Worm (Caenorhabditis elegans): Measurements from ENCODE around the gene D1079.1.

D1079.1 gene

DNA sequence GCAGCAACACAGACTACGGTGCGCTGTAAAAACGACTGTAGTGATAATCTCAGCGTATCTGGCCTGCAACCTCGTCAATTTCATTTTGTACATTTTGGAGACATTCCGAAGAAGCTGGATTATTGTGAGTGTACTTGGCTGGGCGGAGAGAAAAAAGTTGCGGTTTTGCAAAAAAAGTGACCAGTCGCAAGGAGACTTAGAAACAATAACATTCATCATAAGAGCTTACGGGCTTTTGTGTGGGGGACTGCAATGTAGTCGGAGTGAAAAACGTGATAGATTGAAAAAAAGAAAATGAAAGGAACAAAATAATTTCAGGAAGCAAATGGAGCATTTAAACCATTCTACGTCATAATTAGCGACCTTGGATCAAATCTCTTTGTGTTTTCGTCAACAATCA lies 5.5 kb downstream of the D1079.1 start:
- TF ChIP-seq ets-4 (tag; optimal IDR thresholded peaks at IDR 0.05) (no peak), ceh-14 (tag; optimal IDR thresholded peaks at IDR 0.05) (no peak), C08G9.2 (tag; optimal IDR thresholded peaks at IDR 0.05) (no peak), hlh-8 (tag; optimal IDR thresholded peaks at IDR 0.05) (no peak), ceh-31 (tag; optimal IDR thresholded peaks at IDR 0.05) (no peak), F13H6.1 (tag; optimal IDR thresholded peaks at IDR 0.05) (no peak), pqm-1 (tag; optimal IDR thresholded peaks at IDR 0.05) (no peak), elt-2 (tag; optimal IDR thresholded peaks at IDR 0.05) (no peak)

DNA sequence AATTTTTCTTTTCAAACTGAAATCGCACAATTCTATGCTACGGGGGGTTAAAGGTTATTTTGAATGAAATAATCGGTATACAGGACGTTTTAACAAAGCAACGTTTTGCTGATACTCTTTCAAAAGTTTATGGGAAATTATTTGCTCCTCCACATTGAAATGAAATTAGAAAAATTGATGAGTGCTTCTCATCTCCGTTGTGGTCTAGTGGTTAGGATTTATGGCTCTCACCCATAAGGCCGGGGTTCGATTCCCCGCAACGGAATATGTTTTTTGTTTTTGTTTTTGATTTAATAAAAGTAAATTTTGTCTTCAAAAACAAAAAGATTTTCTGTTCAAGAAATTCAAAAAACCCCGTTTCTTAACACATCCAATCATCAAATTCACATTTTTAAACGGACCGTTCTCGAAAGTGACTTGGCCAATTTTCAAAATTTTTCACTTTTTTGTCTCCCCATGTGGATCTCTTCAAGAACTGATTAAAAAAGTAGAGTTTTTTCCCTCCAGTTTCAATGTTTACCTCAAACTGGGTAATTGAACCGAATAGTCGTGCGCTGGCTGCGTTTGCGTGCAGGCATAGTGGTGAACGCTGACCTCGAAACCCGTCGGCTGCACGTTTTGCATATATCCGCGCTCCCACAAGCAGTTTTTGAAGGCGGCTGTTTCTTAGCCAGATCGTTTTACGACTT lies 6.8 kb downstream of the D1079.1 start:
- TF ChIP-seq madf-2 (tag; optimal IDR thresholded peaks at IDR 0.05) (no peak), gmeb-2 (tag; optimal IDR thresholded peaks at IDR 0.05) (no peak), C38D4.7 (GFP tag; optimal IDR thresholded peaks at IDR 0.05) (no peak), pat-9 (tag; optimal IDR thresholded peaks at IDR 0.05) (no peak), sox-4 (tag; optimal IDR thresholded peaks at IDR 0.05) (no peak), eyg-1 (tag; optimal IDR thresholded peaks at IDR 0.05) (no peak), che-1 (tag; optimal IDR thresholded peaks at IDR 0.05) (no peak), ceh-31 (tag; optimal IDR thresholded peaks at IDR 0.05) (no peak), ceh-34 (tag; optimal IDR thresholded peaks at IDR 0.05) (no peak), ets-4 (tag; optimal IDR thresholded peaks at IDR 0.05) (no peak), sox-2 (GFP tag; IDR thresholded peaks at IDR 0.05) (no peak), pqm-1 (tag; optimal IDR thresholded peaks at IDR 0.05) (no peak), ttx-3 (tag; optimal IDR thresholded peaks at IDR 0.05) (no peak), unc-86 (tag; optimal IDR thresholded peaks at IDR 0.05) (no peak), nhr-11 (tag; optimal IDR thresholded peaks at IDR 0.05) (no peak), ceh-2 (tag; optimal IDR thresholded peaks at IDR 0.05) (no peak), hlh-8 (tag; optimal IDR thresholded peaks at IDR 0.05) (no peak)

DNA sequence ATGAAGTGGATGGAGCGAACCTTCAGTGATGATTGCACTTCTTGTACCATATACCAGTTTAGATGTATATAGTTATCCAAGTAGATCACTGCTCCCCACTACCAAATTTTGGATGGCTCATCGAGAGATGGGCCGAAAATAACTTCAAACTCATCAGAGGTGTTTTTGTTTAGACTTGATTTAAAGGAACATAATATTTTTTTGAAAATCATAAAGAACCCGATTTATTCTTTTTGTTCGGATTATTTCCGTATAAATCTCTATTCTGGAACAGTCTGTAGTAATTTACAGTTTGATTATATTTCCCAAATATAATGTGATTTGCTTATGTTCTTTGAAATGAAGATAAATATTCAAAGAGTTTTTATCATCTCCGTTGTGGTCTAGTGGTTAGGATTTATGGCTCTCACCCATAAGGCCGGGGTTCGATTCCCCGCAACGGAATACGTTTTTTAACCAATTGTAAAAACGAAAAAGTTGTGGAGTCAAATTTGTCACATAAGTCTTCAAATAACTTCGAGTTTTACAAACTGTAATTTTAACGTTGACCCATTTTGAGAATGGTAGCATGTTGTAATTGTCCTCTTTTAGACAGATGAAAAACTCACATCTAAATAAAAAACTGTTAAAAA lies 7.4 kb downstream of the D1079.1 start:
- TF ChIP-seq tbx-7 (tag; optimal IDR thresholded peaks at IDR 0.05) = no peak
- no peak for TF ChIP-seq elt-2 (tag; optimal IDR thresholded peaks at IDR 0.05)
- TF ChIP-seq hlh-8 (tag; optimal IDR thresholded peaks at IDR 0.05) = no peak
- TF ChIP-seq hlh-13 (GFP tag; optimal IDR thresholded peaks at IDR 0.05) = no peak
- no peak for TF ChIP-seq ahr-1 (tag; optimal IDR thresholded peaks at IDR 0.05)
- TF ChIP-seq Y22D7AL.16 (tag; optimal IDR thresholded peaks at IDR 0.05) = no peak

ce11 chrX:4413206-4413605 lies 10.3 kb downstream of the D1079.1 start:
- no peak for TF ChIP-seq syd-9 (tag; optimal IDR thresholded peaks at IDR 0.05)
- TF ChIP-seq gmeb-2 (tag; optimal IDR thresholded peaks at IDR 0.05) = no peak
- TF ChIP-seq C08G9.2 (tag; optimal IDR thresholded peaks at IDR 0.05) = no peak
- no peak for TF ChIP-seq ceh-19 (GFP tag; optimal IDR thresholded peaks at IDR 0.05)
- TF ChIP-seq C38D4.7 (GFP tag; optimal IDR thresholded peaks at IDR 0.05) = no peak
- TF ChIP-seq ceh-9 (tag; optimal IDR thresholded peaks at IDR 0.05) = no peak
- TF ChIP-seq npax-4 (tag; optimal IDR thresholded peaks at IDR 0.05) = no peak
- no peak for TF ChIP-seq sdc-2 (tag; optimal IDR thresholded peaks at IDR 0.05)
- TF ChIP-seq odd-2 (tag; optimal IDR thresholded peaks at IDR 0.05) = no peak
- no peak for TF ChIP-seq hlh-15 (tag; optimal IDR thresholded peaks at IDR 0.05)
- no peak for TF ChIP-seq che-1 (tag; optimal IDR thresholded peaks at IDR 0.05)
- TF ChIP-seq K09A11.1 (tag; optimal IDR thresholded peaks at IDR 0.05; ENCODE audit: insufficient read depth) = no peak

ce11 chrX:4415289-4415688 lies 12.3 kb downstream of the D1079.1 start:
- TF ChIP-seq unc-42 (tag; optimal IDR thresholded peaks at IDR 0.05) (peak; percentile 65), nfya-1 (tag; optimal IDR thresholded peaks at IDR 0.05) (no peak)

Data from whole organism, late embryonic.